Worm (Caenorhabditis elegans) whole organism, L2 larva: ENCODE measurements around the gene acr-25.

Experiments used
- R02D3.7 ChIP-seq: fragments of 150-350 bp; optimal IDR thresholded peaks from 2 replicates; lab custom pipeline; 2014; ENCODE audit warnings: missing biosample characterization, missing genetic modification characterization
- ceh-82 ChIP-seq: fragments of 150-350 bp; optimal IDR thresholded peaks from 2 replicates; lab custom pipeline; 2014; ENCODE audit warnings: missing biosample characterization, missing genetic modification characterization
- fos-1 ChIP-seq: fragments of 150-350 bp; optimal IDR thresholded peaks from 2 replicates; lab custom pipeline; 2014; ENCODE audit warnings: missing biosample characterization, missing genetic modification characterization
- lin-13 ChIP-seq: fragments of 150-350 bp; optimal IDR thresholded peaks from 2 replicates; lab custom pipeline; 2014; ENCODE audit warnings: missing biosample characterization, missing genetic modification reagents, missing genetic modification characterization
- lsy-2 ChIP-seq, 2 experiments: fragments of 150-350 bp in 1 of 2; sonication (generic microtip) in 1 of 2; optimal IDR thresholded peaks; 2 replicates each; lab custom pipeline; 2014 to 2017; ENCODE audit warnings: missing biosample characterization in 2 of 2, missing genetic modification characterization in 2 of 2
- mab-5 ChIP-seq: fragments of 150-350 bp; optimal IDR thresholded peaks from 2 replicates; lab custom pipeline; 2014; ENCODE audit warnings: missing biosample characterization, missing genetic modification characterization
- nhr-11 ChIP-seq: fragments of 150-350 bp; optimal IDR thresholded peaks from 2 replicates; lab custom pipeline; 2014; ENCODE audit warnings: missing biosample characterization, missing genetic modification characterization
- nhr-25 ChIP-seq: fragments of 150-350 bp; sonication (generic microtip); optimal IDR thresholded peaks from 3 replicates; lab custom pipeline; 2014; ENCODE audit warnings: missing biosample characterization, missing genetic modification characterization
- snpc-4 ChIP-seq: fragments of 150-350 bp; optimal IDR thresholded peaks from 2 replicates; lab custom pipeline; 2014; ENCODE audit warnings: missing biosample characterization, missing genetic modification characterization
- zag-1 ChIP-seq: fragments of 150-350 bp; optimal IDR thresholded peaks from 2 replicates; lab custom pipeline; 2014; ENCODE audit warnings: missing biosample characterization, missing genetic modification characterization
- ztf-11 ChIP-seq: sonication (generic microtip); optimal IDR thresholded peaks from 2 replicates; lab custom pipeline; 2017; ENCODE audit warnings: missing biosample characterization, missing genetic modification characterization

DNA sequence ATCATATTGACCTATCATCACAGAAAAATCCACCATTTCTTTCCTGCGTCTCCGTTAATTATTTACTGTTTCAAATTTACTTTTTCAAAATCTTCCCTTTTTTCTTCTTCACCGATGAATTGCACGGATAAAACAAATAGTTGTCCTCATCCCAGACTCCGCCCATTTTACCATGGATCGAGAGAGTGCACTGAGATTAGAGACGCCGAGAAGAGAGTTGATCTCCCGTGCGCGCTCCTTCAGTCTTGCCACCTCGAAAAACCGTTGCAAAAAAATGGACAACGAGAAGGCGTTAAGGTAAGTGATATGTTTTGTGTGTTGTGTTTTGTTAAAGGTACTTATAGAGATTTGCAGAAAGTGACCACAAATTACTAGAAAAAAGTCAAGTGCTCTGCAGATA lies 26.1 kb upstream of the acr-25 start, which contains the start of gene dlc-5:
- no peak for TF ChIP-seq snpc-4
- TF ChIP-seq lsy-2 (tag; optimal IDR thresholded peaks at IDR 0.05; lab: Kevin White, UChicago), result no peak
- TF ChIP-seq mab-5 (tag; lab: Kevin White, UChicago), result no peak
- no peak for TF ChIP-seq zag-1 (tag; lab: Kevin White, UChicago)
- no peak for TF ChIP-seq ceh-82 (tag; lab: Kevin White, UChicago)
- no peak for TF ChIP-seq R02D3.7 (tag; lab: Kevin White, UChicago)
- TF ChIP-seq nhr-11 (tag; lab: Kevin White, UChicago), result no peak
- TF ChIP-seq ztf-11, result no peak
- TF ChIP-seq nhr-25 (tag; lab: Kevin White, UChicago), result no peak
- no peak for TF ChIP-seq fos-1 (tag; lab: Kevin White, UChicago)
- no peak for TF ChIP-seq lin-13 (GFP tag; lab: Kevin White, UChicago)
